Fruit fly (Drosophila melanogaster): ENCODE results near the gene CG9458.

DNA sequence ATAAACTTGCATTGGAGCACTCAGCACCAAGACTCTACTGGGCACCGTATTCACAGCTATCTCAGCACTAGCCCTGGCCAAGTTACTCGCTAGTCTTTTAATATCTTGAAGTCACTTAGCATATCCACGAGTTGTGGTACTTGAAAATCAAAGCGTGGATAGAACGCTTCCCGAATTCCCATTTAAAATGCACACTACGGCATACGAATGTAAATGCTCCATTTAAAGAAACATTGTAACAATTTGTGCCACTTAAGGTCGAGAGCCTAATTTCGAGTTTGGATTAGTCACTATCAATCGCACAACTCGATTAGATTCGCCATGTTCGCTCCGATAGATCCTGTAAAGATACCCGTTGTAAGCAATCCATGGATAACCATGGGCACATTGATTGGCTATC is 5.8 kb downstream of the CG9458 start, which contains the start of gene eloF:
- TF ChIP-seq mld (GFP tag; IDR thresholded peaks at IDR 0.05; ENCODE audit: partially characterized antibody) (no peak), dati (GFP tag; IDR thresholded peaks at IDR 0.05) (no peak), CG10462 (GFP tag; optimal IDR thresholded peaks at IDR 0.05) (no peak), Hr3 (GFP tag; optimal IDR thresholded peaks at IDR 0.05) (no peak), ewg (GFP tag; optimal IDR thresholded peaks at IDR 0.05) (no peak), psq (GFP tag; optimal IDR thresholded peaks at IDR 0.05) (no peak), CG14441 (GFP tag; IDR thresholded peaks at IDR 0.05) (no peak), CG1832 (GFP tag; optimal IDR thresholded peaks at IDR 0.05) (no peak)
